Worm (Caenorhabditis elegans) whole organism, midembryonic: ENCODE measurements around the gene ser-7.

Source experiments
- T22C8.4 ChIP-seq: fragments of 200-800 bp; sonication (Bioruptor generic); IDR thresholded peaks from 2 replicates; pipeline ENCODE4 v1.3.6; 2022; ENCODE audit warnings: missing genetic modification characterization, missing compliant biosample characterization
- cog-1 ChIP-seq: sonication (generic microtip); optimal IDR thresholded peaks from 2 replicates; lab custom pipeline; 2016; ENCODE audit warnings: missing genetic modification characterization, missing compliant biosample characterization
- flt-1 ChIP-seq: fragments of 200-800 bp; sonication (Bioruptor generic); IDR thresholded peaks from 2 replicates; pipeline ENCODE4 v1.3.6; 2022; ENCODE audit warnings: missing genetic modification characterization, missing compliant biosample characterization
- klf-2 ChIP-seq: fragments of 200-800 bp; sonication (Bioruptor generic); conservative IDR thresholded peaks from 2 replicates; pipeline ENCODE4 v1.3.6; 2022; ENCODE audit warnings: missing genetic modification reagents, missing genetic modification characterization, missing compliant biosample characterization
- med-1 ChIP-seq: sonication (generic microtip); optimal IDR thresholded peaks from 2 replicates; lab custom pipeline; 2017; ENCODE audit warnings: missing genetic modification characterization, mild to moderate bottlenecking, missing compliant biosample characterization, antibody characterized with exemption, missing genetic modification reagents; ENCODE audit not compliant: insufficient read depth
- ref-1 ChIP-seq: fragments of 200-800 bp; sonication (Bioruptor generic); conservative IDR thresholded peaks from 2 replicates; pipeline ENCODE4 v1.3.6; 2022; ENCODE audit warnings: missing genetic modification reagents, missing genetic modification characterization, missing compliant biosample characterization
- tab-1 ChIP-seq: fragments of 200-800 bp; sonication (Bioruptor generic); IDR thresholded peaks from 2 replicates; pipeline ENCODE4 v1.3.6; 2022; ENCODE audit warnings: missing genetic modification characterization, missing compliant biosample characterization
- ztf-23 ChIP-seq: fragments of 200-800 bp; sonication (Bioruptor generic); IDR thresholded peaks from 2 replicates; pipeline ENCODE4 v1.3.6; 2022; ENCODE audit warnings: missing genetic modification reagents, missing genetic modification characterization, missing compliant biosample characterization
- ztf-29 ChIP-seq: fragments of 200-800 bp; sonication (Bioruptor generic); IDR thresholded peaks from 2 replicates; pipeline ENCODE4 v1.3.6; 2022; ENCODE audit warnings: missing genetic modification reagents, missing genetic modification characterization, missing compliant biosample characterization

- no peak for TF ChIP-seq ztf-23 (GFP tag; lab: Robert Waterston, UW)
- TF ChIP-seq med-1 = no peak
- no peak for TF ChIP-seq flt-1 (GFP tag; lab: Robert Waterston, UW)
- TF ChIP-seq klf-2 (GFP tag; lab: Robert Waterston, UW) = no peak
- TF ChIP-seq cog-1 (tag; lab: Kevin White, UChicago) = no peak
- TF ChIP-seq tab-1 (GFP tag; lab: Robert Waterston, UW) = no peak
- TF ChIP-seq T22C8.4 (GFP tag; lab: Robert Waterston, UW) = no peak
- no peak for TF ChIP-seq ztf-29 (GFP tag; lab: Robert Waterston, UW)
- no peak for TF ChIP-seq ref-1 (GFP tag; lab: Robert Waterston, UW)
These were observed 34.2 kb downstream of the ser-7 start for ce11 chrX:2707480-2708015.
